Worm (Caenorhabditis elegans) whole organism, L1 larva: ENCODE measurements around the gene AH9.6.

ENCODE experiments used
- blmp-1 ChIP-seq: fragments of 150-350 bp; optimal IDR thresholded peaks from 2 replicates; lab custom pipeline; 2014; ENCODE audit warnings: missing biosample characterization, missing genetic modification characterization
- egl-27 ChIP-seq, 2 experiments: fragments of 150-350 bp in 1 of 2; sonication (generic microtip); optimal IDR thresholded peaks; 3 replicates each; lab custom pipeline; 2017 to 2018; ENCODE audit warnings: missing biosample characterization in 2 of 2, missing genetic modification characterization in 2 of 2, missing genetic modification reagents in 2 of 2
- jun-1 ChIP-seq: fragments of 150-350 bp; optimal IDR thresholded peaks from 2 replicates; lab custom pipeline; 2014; ENCODE audit warnings: missing biosample characterization, missing genetic modification reagents, missing genetic modification characterization
- lin-15B ChIP-seq: fragments of 150-350 bp; sonication (generic microtip); optimal IDR thresholded peaks from 3 replicates; lab custom pipeline; 2014; ENCODE audit warnings: missing biosample characterization, missing genetic modification characterization
- lsy-2 ChIP-seq, 2 experiments: fragments of 150-350 bp; optimal IDR thresholded peaks; 2 replicates each; lab custom pipeline; 2014; ENCODE audit warnings: missing biosample characterization in 2 of 2, missing genetic modification characterization in 2 of 2
- nhr-12 ChIP-seq: sonication (generic microtip); optimal IDR thresholded peaks from 2 replicates; lab custom pipeline; 2017; ENCODE audit warnings: missing biosample characterization, missing genetic modification characterization
- nhr-237 ChIP-seq: fragments of 150-350 bp; optimal IDR thresholded peaks from 2 replicates; lab custom pipeline; 2014; ENCODE audit warnings: missing biosample characterization, missing genetic modification characterization
- nhr-28 ChIP-seq: fragments of 150-350 bp; optimal IDR thresholded peaks from 2 replicates; lab custom pipeline; 2014; ENCODE audit warnings: missing biosample characterization, missing genetic modification characterization
- nhr-77 ChIP-seq: fragments of 150-350 bp; optimal IDR thresholded peaks from 2 replicates; lab custom pipeline; 2014; ENCODE audit warnings: missing biosample characterization, missing genetic modification characterization

DNA sequence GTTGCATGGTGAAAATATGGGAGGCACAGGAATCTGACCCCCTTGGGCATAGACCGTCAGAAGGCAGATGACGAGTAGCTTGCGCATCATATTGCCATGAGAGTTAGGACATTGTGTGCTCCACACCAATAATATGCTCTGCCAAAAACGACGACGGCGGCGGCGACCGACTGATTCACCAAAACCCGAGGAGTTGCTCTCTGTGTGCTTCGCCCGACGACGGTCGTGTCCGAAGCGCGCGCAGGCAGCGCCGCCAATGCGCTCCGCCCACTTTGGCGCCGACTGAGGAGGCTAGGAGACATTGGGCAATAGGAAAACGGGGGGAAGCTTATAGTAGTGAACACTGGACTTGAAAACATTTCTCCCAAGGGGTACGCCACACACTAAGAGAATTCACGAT is at the start of gene AH9.6:
- no peak for TF ChIP-seq nhr-28
- no peak for TF ChIP-seq lin-15B
- TF ChIP-seq egl-27 (tag; optimal IDR thresholded peaks at IDR 0.05; lab: Kevin White, UChicago) = no peak
- TF ChIP-seq nhr-77 (tag; lab: Kevin White, UChicago) = no peak
- TF ChIP-seq blmp-1 = no peak
- TF ChIP-seq lsy-2 (tag; optimal IDR thresholded peaks at IDR 0.05; lab: Kevin White, UChicago) = no peak
- TF ChIP-seq nhr-237 = no peak
- no peak for TF ChIP-seq jun-1
- no peak for TF ChIP-seq nhr-12 (tag; lab: Kevin White, UChicago)
